Fruit fly (Drosophila melanogaster): ENCODE results near the gene CG45263.

DNA sequence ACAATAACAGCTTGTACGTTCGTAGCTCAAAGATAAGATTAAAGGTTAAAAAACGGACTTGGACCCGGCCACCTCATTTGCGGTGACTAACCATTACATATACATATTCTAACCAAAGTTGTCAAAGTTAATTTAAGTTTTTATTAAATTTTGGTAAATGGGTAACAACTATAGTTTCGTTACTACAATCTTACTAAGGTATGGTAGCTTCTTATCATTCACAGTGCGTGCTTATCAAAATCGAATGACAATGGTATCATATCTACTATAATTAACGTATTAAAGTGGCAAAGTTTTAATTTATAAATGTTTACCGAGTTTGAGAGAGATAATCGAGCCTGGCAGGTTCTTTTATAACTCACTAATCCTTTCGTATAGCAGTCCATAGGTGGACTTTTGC lies 41.7 kb upstream of the CG45263 start:
- no peak for TF ChIP-seq CTCF (optimal IDR thresholded peaks at IDR 0.05)
- TF ChIP-seq CG8478 (optimal IDR thresholded peaks at IDR 0.05), result no peak
